Worm (Caenorhabditis elegans) whole organism, late embryonic: ENCODE results near the gene mapk-15.
A peak's percentile ranks its signal among the peaks of the same experiment; 100 is the strongest.

Source experiments
- C08G9.2 ChIP-seq: sonication (generic microtip); optimal IDR thresholded peaks from 2 replicates; lab custom pipeline; 2016; ENCODE audit warnings: mild to moderate bottlenecking, missing genetic modification characterization, moderate library complexity, missing compliant biosample characterization
- C38D4.7 ChIP-seq: fragments of 200-800 bp; sonication (Bioruptor generic); optimal IDR thresholded peaks from 2 replicates; lab custom pipeline; 2018; ENCODE audit warnings: mild to moderate bottlenecking, missing genetic modification characterization, moderate library complexity, missing compliant biosample characterization
- F13H6.1 ChIP-seq: sonication (generic microtip); optimal IDR thresholded peaks from 2 replicates; lab custom pipeline; 2016; ENCODE audit warnings: missing genetic modification characterization, missing compliant biosample characterization
- Y22D7AL.16 ChIP-seq: sonication (generic microtip); optimal IDR thresholded peaks from 2 replicates; lab custom pipeline; 2016; ENCODE audit warnings: missing genetic modification characterization, missing compliant biosample characterization
- ahr-1 ChIP-seq: sonication (generic microtip); optimal IDR thresholded peaks from 2 replicates; lab custom pipeline; 2016; ENCODE audit warnings: missing genetic modification characterization, missing compliant biosample characterization
- ceh-14 ChIP-seq: sonication (generic microtip); optimal IDR thresholded peaks from 2 replicates; lab custom pipeline; 2016; ENCODE audit warnings: missing genotype, missing genetic modification characterization, missing compliant biosample characterization
- ceh-18 ChIP-seq: sonication (generic microtip); optimal IDR thresholded peaks from 2 replicates; lab custom pipeline; 2016; ENCODE audit warnings: missing genetic modification characterization, missing compliant biosample characterization
- ceh-22 ChIP-seq: sonication (generic microtip); optimal IDR thresholded peaks from 2 replicates; lab custom pipeline; 2017; ENCODE audit warnings: missing biosample characterization, missing genetic modification characterization
- ceh-30 ChIP-seq: fragments of 150-350 bp; optimal IDR thresholded peaks from 2 replicates; lab custom pipeline; 2014; ENCODE audit warnings: missing biosample characterization, missing genetic modification characterization
- ceh-31 ChIP-seq: sonication (generic microtip); optimal IDR thresholded peaks from 2 replicates; lab custom pipeline; 2016; ENCODE audit warnings: missing genetic modification characterization, missing compliant biosample characterization
- ceh-34 ChIP-seq: sonication (generic microtip); optimal IDR thresholded peaks from 2 replicates; lab custom pipeline; 2016; ENCODE audit warnings: mild to moderate bottlenecking, missing genetic modification characterization, missing compliant biosample characterization
- che-1 ChIP-seq: sonication (generic microtip); optimal IDR thresholded peaks from 2 replicates; lab custom pipeline; 2016; ENCODE audit warnings: mild to moderate bottlenecking, missing genetic modification characterization, missing compliant biosample characterization
- elt-4 ChIP-seq: sonication (generic microtip); optimal IDR thresholded peaks from 2 replicates; lab custom pipeline; 2016; ENCODE audit warnings: missing genetic modification characterization, missing compliant biosample characterization
- ets-4 ChIP-seq: sonication (generic microtip); optimal IDR thresholded peaks from 2 replicates; lab custom pipeline; 2016; ENCODE audit warnings: missing genetic modification characterization, missing compliant biosample characterization
- fax-1 ChIP-seq: sonication (generic microtip); optimal IDR thresholded peaks from 2 replicates; lab custom pipeline; 2016; ENCODE audit warnings: missing genotype, missing genetic modification characterization, missing compliant biosample characterization
- fkh-10 ChIP-seq: fragments of 150-350 bp; optimal IDR thresholded peaks from 2 replicates; lab custom pipeline; 2014; ENCODE audit warnings: missing biosample characterization, missing genetic modification reagents, missing genetic modification characterization
- fkh-6 ChIP-seq: sonication (generic microtip); optimal IDR thresholded peaks from 2 replicates; lab custom pipeline; 2016; ENCODE audit warnings: missing genetic modification characterization, missing compliant biosample characterization
- hlh-15 ChIP-seq: sonication (generic microtip); optimal IDR thresholded peaks from 2 replicates; lab custom pipeline; 2016; ENCODE audit warnings: missing genetic modification characterization, missing compliant biosample characterization
- hlh-8 ChIP-seq: sonication (generic microtip); optimal IDR thresholded peaks from 2 replicates; lab custom pipeline; 2016; ENCODE audit warnings: missing genotype, missing genetic modification characterization, missing compliant biosample characterization
- madf-2 ChIP-seq: sonication (generic microtip); optimal IDR thresholded peaks from 2 replicates; lab custom pipeline; 2017; ENCODE audit warnings: missing genetic modification characterization, missing compliant biosample characterization
- nfya-1 ChIP-seq: sonication (generic microtip); optimal IDR thresholded peaks from 2 replicates; lab custom pipeline; 2017; ENCODE audit warnings: missing genetic modification characterization, mild to moderate bottlenecking, missing compliant biosample characterization, antibody characterized with exemption, moderate library complexity
- nhr-11 ChIP-seq: fragments of 150-350 bp; optimal IDR thresholded peaks from 2 replicates; lab custom pipeline; 2014; ENCODE audit warnings: missing biosample characterization, missing genetic modification characterization
- pag-3 ChIP-seq: sonication (generic microtip); optimal IDR thresholded peaks from 2 replicates; lab custom pipeline; 2016; ENCODE audit warnings: missing compliant biosample characterization, missing genetic modification characterization, borderline replicate concordance
- pat-9 ChIP-seq: fragments of 200-800 bp; sonication (Bioruptor generic); optimal IDR thresholded peaks from 2 replicates; lab custom pipeline; 2018; ENCODE audit warnings: mild to moderate bottlenecking, missing genetic modification characterization, moderate library complexity, missing compliant biosample characterization
- pax-1 ChIP-seq: fragments of 150-350 bp; optimal IDR thresholded peaks from 2 replicates; lab custom pipeline; 2014; ENCODE audit warnings: missing biosample characterization, missing genetic modification characterization
- pha-2 ChIP-seq: sonication (generic microtip); optimal IDR thresholded peaks from 2 replicates; lab custom pipeline; 2017; ENCODE audit warnings: mild to moderate bottlenecking, missing genetic modification characterization, missing compliant biosample characterization
- pros-1 ChIP-seq: fragments of 150-350 bp; optimal IDR thresholded peaks from 2 replicates; lab custom pipeline; 2014; ENCODE audit warnings: missing biosample characterization, missing genetic modification reagents, missing genetic modification characterization
- ref-2 ChIP-seq: sonication (generic microtip); optimal IDR thresholded peaks from 2 replicates; lab custom pipeline; 2016; ENCODE audit warnings: missing genetic modification characterization, missing compliant biosample characterization
- sdc-2 ChIP-seq: sonication (generic microtip); optimal IDR thresholded peaks from 2 replicates; lab custom pipeline; 2016; ENCODE audit warnings: missing genotype, missing genetic modification characterization, missing compliant biosample characterization
- tbx-2 ChIP-seq: sonication (generic microtip); optimal IDR thresholded peaks from 2 replicates; lab custom pipeline; 2016; ENCODE audit warnings: missing genetic modification characterization, missing compliant biosample characterization
- tbx-7 ChIP-seq: sonication (generic microtip); optimal IDR thresholded peaks from 2 replicates; lab custom pipeline; 2016; ENCODE audit warnings: missing genotype, missing genetic modification characterization, missing compliant biosample characterization
- unc-42 ChIP-seq: sonication (generic microtip); optimal IDR thresholded peaks from 2 replicates; lab custom pipeline; 2016; ENCODE audit warnings: missing genotype, missing genetic modification characterization, missing compliant biosample characterization
- unc-55 ChIP-seq: sonication (generic microtip); optimal IDR thresholded peaks from 2 replicates; lab custom pipeline; 2017; ENCODE audit warnings: missing biosample characterization, missing genetic modification reagents, missing genetic modification characterization
- unc-86 ChIP-seq: sonication (generic microtip); optimal IDR thresholded peaks from 2 replicates; lab custom pipeline; 2016; ENCODE audit warnings: missing genetic modification characterization, missing compliant biosample characterization
- ztf-16 ChIP-seq: sonication (generic microtip); optimal IDR thresholded peaks from 2 replicates; lab custom pipeline; 2017; ENCODE audit warnings: missing genetic modification characterization, missing compliant biosample characterization

mapk-15 gene

DNA sequence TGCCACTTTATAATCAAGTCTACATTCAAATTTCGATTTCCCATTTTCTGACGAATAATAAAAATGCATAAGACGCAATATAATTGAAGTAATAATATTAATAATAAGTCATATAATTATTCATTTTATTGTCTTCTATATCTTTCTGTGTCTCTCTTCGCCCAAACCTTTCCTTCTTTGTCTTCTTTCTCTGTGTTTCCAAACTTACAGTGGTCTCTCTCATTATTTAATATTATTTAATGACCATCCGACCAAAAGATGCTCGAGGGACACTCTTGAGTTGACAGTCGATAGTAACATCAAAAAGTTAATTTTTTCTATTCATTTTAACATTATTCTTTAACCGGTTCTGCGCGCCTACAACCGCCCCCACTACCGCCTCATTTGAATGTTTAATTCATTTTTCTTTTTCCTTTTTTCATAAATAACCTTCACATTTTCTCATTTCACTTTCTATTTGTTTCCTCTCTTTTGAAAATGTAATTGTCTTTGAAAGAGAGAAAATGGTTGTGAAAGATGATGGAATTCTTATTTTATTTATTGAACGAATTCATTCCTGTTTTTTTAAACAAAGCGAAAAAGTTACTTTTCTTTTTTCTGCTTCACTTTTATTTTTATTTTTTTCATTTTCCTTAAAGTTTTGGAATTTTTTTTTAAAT lies 6.1 kb downstream of the mapk-15 start:
- no peak for TF ChIP-seq Y22D7AL.16 (tag; lab: Kevin White, UChicago)
- no peak for TF ChIP-seq pha-2 (tag; lab: Kevin White, UChicago)
- peak; percentile 60 for TF ChIP-seq unc-42 (tag; lab: Kevin White, UChicago)
- TF ChIP-seq tbx-2, result no peak
- no peak for TF ChIP-seq nfya-1 (tag; lab: Kevin White, UChicago)
- no peak for TF ChIP-seq madf-2 (tag; lab: Kevin White, UChicago)
- no peak for TF ChIP-seq ztf-16 (tag; lab: Kevin White, UChicago)
- no peak for TF ChIP-seq pros-1 (tag; lab: Kevin White, UChicago)

DNA sequence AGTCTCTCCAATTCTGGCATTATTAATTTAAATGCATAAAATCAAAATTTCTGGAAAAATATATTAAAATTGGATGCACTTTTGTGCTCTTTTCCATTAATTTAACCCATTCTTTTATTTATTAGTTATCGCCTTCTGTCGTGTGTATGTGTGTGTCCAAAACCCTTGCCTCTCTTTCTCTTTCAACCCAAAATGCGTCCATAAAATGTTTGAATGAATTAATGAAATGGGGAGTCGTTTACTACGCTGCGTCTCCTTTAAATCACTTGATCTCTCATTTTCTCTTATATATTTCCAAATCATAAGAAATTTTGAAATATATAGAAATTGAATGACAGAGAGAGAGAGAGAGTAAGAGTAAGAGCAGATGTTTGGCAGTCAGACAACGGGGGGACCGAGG lies 10.3 kb downstream of the mapk-15 start:
- TF ChIP-seq ceh-14 (tag; lab: Kevin White, UChicago), result peak; percentile 75
- TF ChIP-seq sdc-2 (tag; lab: Kevin White, UChicago), result no peak
- peak; percentile 14 for TF ChIP-seq unc-55 (GFP tag; lab: Kevin White, UChicago)
- TF ChIP-seq unc-42 (tag; lab: Kevin White, UChicago), result peak; percentile 47
- TF ChIP-seq hlh-15 (tag; lab: Kevin White, UChicago), result no peak
- peak; percentile 43 for TF ChIP-seq unc-86 (tag; lab: Kevin White, UChicago)

DNA sequence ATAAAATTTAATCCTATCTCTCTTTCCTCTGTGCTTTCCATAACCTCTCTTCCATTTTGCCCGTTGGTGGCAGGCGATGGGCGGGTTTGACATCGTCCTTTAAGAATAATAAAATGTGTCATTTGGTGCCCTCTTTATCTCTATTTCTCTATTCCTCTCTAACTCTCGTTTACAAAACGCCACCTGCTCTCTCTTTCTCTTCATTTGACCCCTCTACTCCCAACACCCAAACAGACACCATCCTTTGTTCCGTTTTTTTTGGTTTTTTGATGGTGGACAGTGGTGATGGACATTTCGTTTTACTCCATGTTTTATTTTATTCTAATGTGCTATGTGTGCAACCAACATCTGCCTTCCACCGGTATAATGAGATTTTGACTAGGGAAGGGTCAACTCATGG lies 11.3 kb downstream of the mapk-15 start:
- TF ChIP-seq tbx-7, result no peak
- peak; percentile 28 for TF ChIP-seq hlh-8 (tag; lab: Kevin White, UChicago)
- no peak for TF ChIP-seq C08G9.2
- TF ChIP-seq tbx-2, result peak; percentile 15
- TF ChIP-seq pat-9, result no peak
- TF ChIP-seq elt-4 (tag; lab: Kevin White, UChicago), result no peak
- peak; percentile 10 for TF ChIP-seq ceh-18
- TF ChIP-seq fax-1 (tag; lab: Kevin White, UChicago), result no peak
- TF ChIP-seq nfya-1 (tag; lab: Kevin White, UChicago), result peak; percentile 36
- no peak for TF ChIP-seq ahr-1 (tag; lab: Kevin White, UChicago)
- no peak for TF ChIP-seq che-1
- peak; percentile 29 for TF ChIP-seq unc-55 (GFP tag; lab: Kevin White, UChicago)
- peak; percentile 5 for TF ChIP-seq ceh-34 (tag; lab: Kevin White, UChicago)
- TF ChIP-seq ceh-22 (tag; lab: Kevin White, UChicago), result no peak
- TF ChIP-seq unc-42 (tag; lab: Kevin White, UChicago), result peak; percentile 30
- peak; percentile 27 for TF ChIP-seq ref-2 (tag; lab: Kevin White, UChicago)
- peak; percentile 33 for TF ChIP-seq ceh-31 (tag; lab: Kevin White, UChicago)

DNA sequence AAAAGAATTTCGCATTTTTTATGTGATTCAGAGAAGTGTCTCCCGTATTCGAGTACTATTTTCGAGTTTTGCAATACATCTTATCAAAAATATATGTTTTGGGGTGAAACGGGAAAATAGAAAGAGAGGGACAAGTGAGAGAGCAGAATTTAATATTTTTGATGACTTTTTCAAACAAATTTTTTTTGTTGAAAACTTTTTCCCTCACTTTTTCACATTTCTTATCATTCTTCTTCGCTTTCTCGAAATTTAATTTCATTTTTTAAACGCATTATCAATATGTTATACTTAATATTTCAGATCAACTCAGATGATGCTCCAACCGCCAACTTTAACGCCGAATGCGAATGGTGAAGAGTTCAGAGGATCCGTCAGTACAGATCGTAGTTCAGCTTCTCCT lies 12.6 kb downstream of the mapk-15 start, which contains the start of gene attf-4:
Gene attf-4, plus strand, starts transcription at position 301 of the 400 bp plus-strand sequence.
- TF ChIP-seq ceh-30 (tag; lab: Kevin White, UChicago) (no peak), nhr-11 (tag; lab: Kevin White, UChicago) (no peak), pax-1 (tag; lab: Kevin White, UChicago) (no peak), pag-3 (tag; lab: Kevin White, UChicago) (no peak), C08G9.2 (no peak), nfya-1 (tag; lab: Kevin White, UChicago) (no peak), ceh-22 (tag; lab: Kevin White, UChicago) (no peak), F13H6.1 (tag; lab: Kevin White, UChicago) (no peak), hlh-8 (tag; lab: Kevin White, UChicago) (no peak), ets-4 (tag; lab: Kevin White, UChicago) (no peak), fkh-6 (tag; lab: Kevin White, UChicago) (no peak), pat-9 (no peak), C38D4.7 (no peak), fkh-10 (GFP tag; lab: Kevin White, UChicago) (no peak)
